Worm (Caenorhabditis elegans): ENCODE results near the gene R13A1.5.

R13A1.5 gene

DNA sequence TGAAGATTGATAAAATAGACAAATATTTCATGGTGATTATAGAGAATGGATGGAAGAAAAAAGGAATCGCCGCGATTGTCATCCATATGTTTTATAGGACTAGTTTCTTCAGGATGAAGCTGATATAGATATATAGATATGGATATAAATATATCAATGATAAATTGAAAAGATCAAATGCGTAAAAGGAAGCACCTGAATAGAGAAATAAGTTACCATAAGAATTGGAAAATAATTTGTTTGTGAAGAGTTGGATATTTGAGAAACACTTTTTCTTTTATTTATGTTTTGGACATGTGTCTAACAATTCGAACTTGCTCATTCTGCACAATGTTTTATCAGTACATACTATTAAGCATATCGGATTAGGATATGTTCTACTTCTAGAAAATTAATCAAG lies 3.6 kb downstream of the R13A1.5 start, which contains the start of gene C42D4.13:
C42D4.13 (minus strand) TSS at position 101 of the 400 bp plus-strand sequence.
- no peak for TF ChIP-seq nhr-11 (tag; optimal IDR thresholded peaks at IDR 0.05)
- no peak for TF ChIP-seq crh-2 (tag; optimal IDR thresholded peaks at IDR 0.05)
- no peak for TF ChIP-seq skn-1 (tag; optimal IDR thresholded peaks at IDR 0.05)
- TF ChIP-seq nhr-129 (tag; optimal IDR thresholded peaks at IDR 0.05), result no peak
- TF ChIP-seq C34F6.9 (tag; optimal IDR thresholded peaks at IDR 0.05), result no peak
- TF ChIP-seq unc-62 (GFP tag; optimal IDR thresholded peaks at IDR 0.05), result no peak
- TF ChIP-seq nhr-23 (tag; optimal IDR thresholded peaks at IDR 0.05), result no peak
- TF ChIP-seq nhr-12 (tag; optimal IDR thresholded peaks at IDR 0.05), result no peak
- TF ChIP-seq sma-9 (GFP tag; optimal IDR thresholded peaks at IDR 0.05), result no peak
- TF ChIP-seq sma-9 (tag; optimal IDR thresholded peaks at IDR 0.05), result no peak
- no peak for TF ChIP-seq nhr-237 (tag; optimal IDR thresholded peaks at IDR 0.05)
- TF ChIP-seq sem-4 (tag; optimal IDR thresholded peaks at IDR 0.05), result no peak
- TF ChIP-seq nhr-25 (tag; optimal IDR thresholded peaks at IDR 0.05), result no peak
- no peak for TF ChIP-seq lsy-2 (tag; optimal IDR thresholded peaks at IDR 0.05)
- no peak for TF ChIP-seq lin-13 (GFP tag; optimal IDR thresholded peaks at IDR 0.05)
- no peak for TF ChIP-seq lin-39 (tag; optimal IDR thresholded peaks at IDR 0.05)
- TF ChIP-seq gmeb-1 (tag; optimal IDR thresholded peaks at IDR 0.05), result no peak
- TF ChIP-seq sma-3 (GFP tag; optimal IDR thresholded peaks at IDR 0.05), result no peak
- no peak for TF ChIP-seq ztf-4 (tag; optimal IDR thresholded peaks at IDR 0.05)

DNA sequence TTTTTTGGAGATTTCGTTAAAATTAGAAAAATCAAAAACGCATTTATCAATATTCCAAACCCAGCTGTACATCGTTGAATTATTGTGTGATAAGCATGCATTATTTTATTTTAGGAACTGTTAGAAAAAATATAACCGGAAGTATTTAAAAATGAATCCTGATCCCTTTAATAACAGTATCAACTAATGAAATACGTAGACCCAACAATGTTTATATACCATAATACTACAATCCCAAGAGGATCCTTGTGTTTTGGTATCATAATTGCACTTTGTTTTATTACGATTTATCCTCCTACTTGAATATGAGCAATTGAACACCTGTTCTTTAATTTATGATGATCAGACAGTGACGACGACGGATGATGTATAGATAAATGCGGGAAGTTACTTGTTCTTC lies 4.9 kb downstream of the R13A1.5 start, which contains the start of gene str-249:
str-249 (minus strand) TSS at position 101 of the 400 bp plus-strand sequence.
- no peak for TF ChIP-seq lsy-2 (tag; optimal IDR thresholded peaks at IDR 0.05)
- no peak for TF ChIP-seq ztf-1 (GFP tag; conservative IDR thresholded peaks at IDR 0.05)
- TF ChIP-seq gmeb-1 (tag; optimal IDR thresholded peaks at IDR 0.05), result no peak
- no peak for TF ChIP-seq ceh-82 (tag; optimal IDR thresholded peaks at IDR 0.05)
- TF ChIP-seq skn-1 (tag; optimal IDR thresholded peaks at IDR 0.05), result no peak
- TF ChIP-seq nhr-12 (tag; optimal IDR thresholded peaks at IDR 0.05), result no peak
- TF ChIP-seq elt-3 (tag; optimal IDR thresholded peaks at IDR 0.05), result no peak
- no peak for TF ChIP-seq alr-1 (tag; optimal IDR thresholded peaks at IDR 0.05)

DNA sequence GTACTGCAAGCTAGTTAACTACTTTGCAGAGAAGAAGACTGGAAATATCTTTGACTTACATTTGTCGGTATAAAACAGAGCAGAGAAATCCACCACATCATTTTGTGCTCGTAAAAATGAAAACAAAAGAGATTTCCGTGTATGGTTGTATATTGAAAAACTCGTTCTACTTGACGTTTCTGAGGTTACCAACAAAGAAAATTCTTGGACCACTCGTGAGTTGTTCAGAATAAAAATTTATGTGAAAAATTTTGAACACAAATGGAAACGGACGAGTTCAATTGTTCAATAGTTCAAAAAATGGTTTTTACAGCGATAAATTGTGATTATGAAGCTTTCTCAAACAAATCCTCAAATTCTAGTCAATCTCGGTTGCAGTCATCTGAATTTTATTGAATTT lies 7.0 kb downstream of the R13A1.5 start, which contains the start of gene clec-179:
clec-179 (minus strand) TSS at position 101 of the 400 bp plus-strand sequence.
- TF ChIP-seq nhr-10 (tag; optimal IDR thresholded peaks at IDR 0.05) (no peak), ztf-1 (GFP tag; conservative IDR thresholded peaks at IDR 0.05) (no peak), dmd-4 (tag; optimal IDR thresholded peaks at IDR 0.05) (no peak), ztf-4 (tag; optimal IDR thresholded peaks at IDR 0.05) (no peak), mbf-1 (tag; optimal IDR thresholded peaks at IDR 0.05) (no peak), ama-1 (optimal IDR thresholded peaks at IDR 0.05) (no peak), mab-5 (tag; optimal IDR thresholded peaks at IDR 0.05) (no peak), nhr-129 (tag; optimal IDR thresholded peaks at IDR 0.05) (no peak), ZK546.5 (tag; optimal IDR thresholded peaks at IDR 0.05) (no peak), nhr-6 (tag; optimal IDR thresholded peaks at IDR 0.05) (no peak), R02D3.7 (tag; optimal IDR thresholded peaks at IDR 0.05) (no peak)

DNA sequence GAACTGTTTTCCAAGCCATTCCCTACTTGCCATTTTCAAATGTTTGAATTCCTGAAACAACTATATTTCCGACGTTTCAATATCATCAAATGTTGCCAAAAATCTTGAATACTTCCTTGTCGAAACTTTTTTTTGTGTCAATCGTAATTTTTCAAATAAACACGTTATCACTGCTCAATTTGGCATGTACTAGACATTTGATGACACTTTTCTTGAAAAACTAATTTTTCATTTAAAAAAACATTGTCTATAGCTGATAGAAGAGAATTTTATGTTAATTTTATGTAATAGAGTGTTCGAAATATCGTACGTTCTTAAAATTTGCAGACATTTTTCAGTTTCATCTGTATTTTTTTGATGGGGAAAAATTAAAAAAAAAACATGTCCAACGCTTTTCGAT lies 8.8 kb downstream of the R13A1.5 start:
- TF ChIP-seq aly-2 (tag; optimal IDR thresholded peaks at IDR 0.05) (no peak), ztf-11 (tag; optimal IDR thresholded peaks at IDR 0.05) (no peak), blmp-1 (tag; optimal IDR thresholded peaks at IDR 0.05; ENCODE audit: insufficient read depth) (no peak), mdl-1 (tag; optimal IDR thresholded peaks at IDR 0.05) (no peak), egl-27 (tag; optimal IDR thresholded peaks at IDR 0.05) (no peak), mbf-1 (tag; optimal IDR thresholded peaks at IDR 0.05) (no peak), ZK546.5 (tag; optimal IDR thresholded peaks at IDR 0.05) (no peak), nhr-23 (tag; optimal IDR thresholded peaks at IDR 0.05) (no peak), ceh-82 (tag; optimal IDR thresholded peaks at IDR 0.05) (no peak), lin-11 (tag; optimal IDR thresholded peaks at IDR 0.05) (no peak), unc-62 (GFP tag; optimal IDR thresholded peaks at IDR 0.05) (no peak), unc-39 (tag; optimal IDR thresholded peaks at IDR 0.05) (no peak), nhr-6 (tag; optimal IDR thresholded peaks at IDR 0.05) (no peak), elt-1 (tag; optimal IDR thresholded peaks at IDR 0.05) (no peak), mab-5 (tag; optimal IDR thresholded peaks at IDR 0.05) (no peak), skn-1 (tag; optimal IDR thresholded peaks at IDR 0.05) (no peak), gmeb-1 (tag; optimal IDR thresholded peaks at IDR 0.05) (no peak), nhr-237 (tag; optimal IDR thresholded peaks at IDR 0.05) (no peak)

Measured in whole organism, L2 larva.